Worm (Caenorhabditis elegans) whole organism, L2 larva: ENCODE measurements around the gene C28D4.7.

Experiments
- alr-1 ChIP-seq: fragments of 150-350 bp; optimal IDR thresholded peaks from 2 replicates; lab custom pipeline; 2014; ENCODE audit warnings: missing biosample characterization, missing genetic modification characterization
- ceh-82 ChIP-seq: fragments of 150-350 bp; optimal IDR thresholded peaks from 2 replicates; lab custom pipeline; 2014; ENCODE audit warnings: missing biosample characterization, missing genetic modification characterization
- lin-13 ChIP-seq: fragments of 150-350 bp; optimal IDR thresholded peaks from 2 replicates; lab custom pipeline; 2014; ENCODE audit warnings: missing biosample characterization, missing genetic modification reagents, missing genetic modification characterization
- lin-39 ChIP-seq: fragments of 150-350 bp; optimal IDR thresholded peaks from 2 replicates; lab custom pipeline; 2014; ENCODE audit warnings: missing biosample characterization, missing genetic modification reagents, missing genetic modification characterization
- mdl-1 ChIP-seq, 2 experiments: fragments of 150-350 bp in 1 of 2; sonication (generic microtip) in 1 of 2; optimal IDR thresholded peaks; 2 replicates each; lab custom pipeline; 2017; ENCODE audit warnings: missing biosample characterization in 2 of 2, missing genetic modification characterization in 2 of 2
- nhr-10 ChIP-seq: sonication (generic microtip); optimal IDR thresholded peaks from 2 replicates; lab custom pipeline; 2017; ENCODE audit warnings: missing biosample characterization, missing genetic modification characterization
- nhr-11 ChIP-seq: fragments of 150-350 bp; optimal IDR thresholded peaks from 2 replicates; lab custom pipeline; 2014; ENCODE audit warnings: missing biosample characterization, missing genetic modification characterization
- nhr-25 ChIP-seq: fragments of 150-350 bp; sonication (generic microtip); optimal IDR thresholded peaks from 3 replicates; lab custom pipeline; 2014; ENCODE audit warnings: missing biosample characterization, missing genetic modification characterization
- unc-39 ChIP-seq: fragments of 150-350 bp; optimal IDR thresholded peaks from 2 replicates; lab custom pipeline; 2014; ENCODE audit warnings: missing biosample characterization, missing genetic modification characterization
- unc-62 ChIP-seq: fragments of 150-350 bp; optimal IDR thresholded peaks from 2 replicates; lab custom pipeline; 2014; ENCODE audit warnings: missing biosample characterization, missing genetic modification reagents, missing genetic modification characterization

ce11 chrIV:9734861-9735260 lies 8.1 kb downstream of the C28D4.7 start:
- TF ChIP-seq lin-13 (GFP tag; lab: Kevin White, UChicago) (no peak), nhr-11 (tag; lab: Kevin White, UChicago) (no peak), nhr-10 (tag; lab: Kevin White, UChicago) (no peak), ceh-82 (tag; lab: Kevin White, UChicago) (no peak), unc-62 (GFP tag; lab: Kevin White, UChicago) (no peak), alr-1 (tag; lab: Kevin White, UChicago) (no peak), mdl-1 (tag; optimal IDR thresholded peaks at IDR 0.05; lab: Kevin White, UChicago) (no peak), unc-39 (tag; lab: Kevin White, UChicago) (no peak), lin-39 (tag; lab: Kevin White, UChicago) (no peak), nhr-25 (tag; lab: Kevin White, UChicago) (no peak)
